Fruit fly (Drosophila melanogaster) whole organism, embryonic: Measurements from ENCODE around the gene Mis12.
A peak's percentile ranks its signal among the peaks of the same experiment; 100 is the strongest.

ENCODE experiments used
- Bgb ChIP-seq: fragments of 200-800 bp; sonication (Bioruptor generic); IDR thresholded peaks from 2 replicates; pipeline ENCODE4 v1.3.6; 2022; ENCODE audit warnings: missing biosample characterization, missing genetic modification characterization; ENCODE audit not compliant: partially characterized antibody
- CG10267 ChIP-seq: fragments of 200-800 bp; sonication (Bioruptor generic); optimal IDR thresholded peaks from 2 replicates; lab custom pipeline; 2018; ENCODE audit warnings: missing biosample characterization, mild to moderate bottlenecking, missing genetic modification characterization, moderate library complexity
- CG11456 ChIP-seq: fragments of 200-800 bp; sonication (Bioruptor generic); IDR thresholded peaks from 3 replicates; pipeline ENCODE4 v1.3.6; 2022; ENCODE audit warnings: missing biosample characterization, missing genetic modification characterization
- CG14014 ChIP-seq: fragments of 200-800 bp; sonication (Bioruptor generic); IDR thresholded peaks from 2 replicates; pipeline ENCODE4 v1.3.6; 2022; ENCODE audit warnings: missing biosample characterization, missing genetic modification characterization
- CG14710 ChIP-seq: fragments of 200-800 bp; sonication (Bioruptor generic); optimal IDR thresholded peaks from 3 replicates; lab custom pipeline; 2019; ENCODE audit warnings: missing biosample characterization, mild to moderate bottlenecking, missing genetic modification characterization, moderate library complexity
- CG15514 ChIP-seq: fragments of 200-800 bp; sonication (Bioruptor generic); optimal IDR thresholded peaks from 3 replicates; lab custom pipeline; 2017; ENCODE audit warnings: missing biosample characterization, missing genetic modification characterization, mild to moderate bottlenecking, moderate library complexity, missing genetic modification reagents
- CG2199 ChIP-seq: fragments of 200-800 bp; sonication (Bioruptor generic); IDR thresholded peaks from 3 replicates; pipeline ENCODE4 v1.3.6; 2022; ENCODE audit warnings: missing biosample characterization, missing genetic modification characterization
- CG2712 ChIP-seq: fragments of 200-800 bp; optimal IDR thresholded peaks from 3 replicates; lab custom pipeline; 2019; ENCODE audit warnings: missing biosample characterization, mild to moderate bottlenecking, missing genetic modification characterization, moderate library complexity
- CG32532 ChIP-seq: fragments of 200-800 bp; sonication (Bioruptor generic); IDR thresholded peaks from 2 replicates; pipeline ENCODE4 v1.3.6; 2022; ENCODE audit warnings: missing biosample characterization, missing genetic modification characterization
- CG3281 ChIP-seq: fragments of 200-800 bp; sonication (Bioruptor generic); optimal IDR thresholded peaks from 3 replicates; lab custom pipeline; 2017; ENCODE audit warnings: missing biosample characterization, mild to moderate bottlenecking, missing genetic modification characterization
- CG42726 ChIP-seq: fragments of 200-800 bp; sonication (Bioruptor generic); IDR thresholded peaks from 2 replicates; pipeline ENCODE4 v1.3.6; 2022; ENCODE audit warnings: missing biosample characterization, missing genetic modification characterization; ENCODE audit not compliant: partially characterized antibody
- CG6791 ChIP-seq: fragments of 200-800 bp; sonication (Bioruptor generic); IDR thresholded peaks from 3 replicates; pipeline ENCODE4 v1.3.6; 2022; ENCODE audit warnings: missing biosample characterization, missing genetic modification characterization; ENCODE audit not compliant: partially characterized antibody
- CG6813 ChIP-seq: fragments of 200-800 bp; sonication (Bioruptor generic); optimal IDR thresholded peaks from 2 replicates; lab custom pipeline; 2017; ENCODE audit warnings: missing biosample characterization, missing genetic modification characterization, mild to moderate bottlenecking, moderate library complexity, missing genetic modification reagents
- CG7372 ChIP-seq: fragments of 200-800 bp; sonication (Bioruptor generic); IDR thresholded peaks from 2 replicates; pipeline ENCODE4 v1.3.6; 2022; ENCODE audit warnings: missing biosample characterization, missing genetic modification characterization
- CG7928 ChIP-seq: fragments of 200-800 bp; sonication (Bioruptor generic); optimal IDR thresholded peaks from 2 replicates; lab custom pipeline; 2017; ENCODE audit warnings: missing biosample characterization, mild to moderate bottlenecking, missing genetic modification characterization
- CTCF ChIP-seq: fragments of 200-800 bp; sonication (Bioruptor generic); optimal IDR thresholded peaks from 2 replicates; lab custom pipeline; 2017; ENCODE audit warnings: missing biosample characterization, mild to moderate bottlenecking, missing genetic modification characterization, moderate library complexity
- D19B ChIP-seq: fragments of 200-800 bp; sonication (Bioruptor generic); optimal IDR thresholded peaks from 2 replicates; lab custom pipeline; 2017; ENCODE audit warnings: missing biosample characterization, mild to moderate bottlenecking, missing genetic modification characterization
- Dip2 ChIP-seq: fragments of 200-800 bp; sonication (Bioruptor generic); IDR thresholded peaks from 2 replicates; pipeline ENCODE4 v1.3.6; 2022; ENCODE audit warnings: missing biosample characterization, missing genetic modification characterization
- Dp ChIP-seq: fragments of 200-800 bp; sonication (Bioruptor generic); optimal IDR thresholded peaks from 2 replicates; lab custom pipeline; 2018; ENCODE audit warnings: missing biosample characterization, mild to moderate bottlenecking, missing genetic modification characterization, moderate library complexity
- E2f2 ChIP-seq: fragments of 200-800 bp; sonication (Bioruptor generic); IDR thresholded peaks from 2 replicates; pipeline ENCODE4 v1.3.6; 2022; ENCODE audit warnings: missing biosample characterization, missing genetic modification characterization
- PHDP ChIP-seq: fragments of 200-800 bp; sonication (Bioruptor generic); optimal IDR thresholded peaks from 3 replicates; lab custom pipeline; 2018; ENCODE audit warnings: missing biosample characterization, mild to moderate bottlenecking, missing genetic modification characterization, moderate library complexity
- Rfx ChIP-seq: fragments of 200-800 bp; sonication (Bioruptor generic); IDR thresholded peaks from 2 replicates; pipeline ENCODE4 v1.3.6; 2022; ENCODE audit warnings: missing biosample characterization, missing genetic modification characterization
- Sry-δ ChIP-seq: fragments of 200-800 bp; sonication (Bioruptor generic); optimal IDR thresholded peaks from 2 replicates; lab custom pipeline; 2016; ENCODE audit warnings: missing biosample characterization, missing genetic modification characterization
- abd-A ChIP-seq: fragments of 200-800 bp; sonication (Bioruptor generic); optimal IDR thresholded peaks from 3 replicates; lab custom pipeline; 2019; ENCODE audit warnings: missing biosample characterization, mild to moderate bottlenecking, missing genetic modification characterization, moderate library complexity
- amos ChIP-seq: fragments of 200-800 bp; sonication (Bioruptor generic); IDR thresholded peaks from 2 replicates; pipeline ENCODE4 v1.3.6; 2022; ENCODE audit warnings: missing biosample characterization, missing genetic modification characterization; ENCODE audit not compliant: partially characterized antibody
- eyg ChIP-seq: fragments of 200-800 bp; sonication (Bioruptor generic); optimal IDR thresholded peaks from 3 replicates; lab custom pipeline; 2016; ENCODE audit warnings: missing biosample characterization, missing genetic modification characterization
- knrl ChIP-seq: fragments of 200-800 bp; sonication (Bioruptor generic); IDR thresholded peaks from 3 replicates; pipeline ENCODE4 v1.3.6; 2022; ENCODE audit warnings: missing biosample characterization, missing genetic modification characterization; ENCODE audit not compliant: partially characterized antibody
- pita ChIP-seq: fragments of 200-800 bp; sonication (Bioruptor generic); optimal IDR thresholded peaks from 2 replicates; lab custom pipeline; 2017; ENCODE audit warnings: missing biosample characterization, mild to moderate bottlenecking, missing genetic modification characterization
- pzg ChIP-seq: fragments of 200-800 bp; sonication (Bioruptor generic); optimal IDR thresholded peaks from 3 replicates; lab custom pipeline; 2018; ENCODE audit warnings: missing biosample characterization, mild to moderate bottlenecking, missing genetic modification characterization, moderate library complexity
- sob ChIP-seq: fragments of 200-800 bp; sonication (Bioruptor generic); IDR thresholded peaks from 2 replicates; pipeline ENCODE4 v1.3.6; 2022; ENCODE audit warnings: missing biosample characterization, missing genetic modification characterization
- sug ChIP-seq: fragments of 200-800 bp; optimal IDR thresholded peaks from 2 replicates; lab custom pipeline; 2019; ENCODE audit warnings: missing biosample characterization, mild to moderate bottlenecking, missing genetic modification characterization, moderate library complexity
- trem ChIP-seq: fragments of 200-800 bp; optimal IDR thresholded peaks from 3 replicates; lab custom pipeline; 2019; ENCODE audit warnings: missing biosample characterization, mild to moderate bottlenecking, missing genetic modification characterization, moderate library complexity
- vvl ChIP-seq: fragments of 200-800 bp; sonication (Bioruptor generic); IDR thresholded peaks from 2 replicates; pipeline ENCODE4 v1.3.6; 2022; ENCODE audit warnings: missing biosample characterization, missing genetic modification characterization

The Mis12 gene

dm6 chr3L:6996907-6997306 lies 28.1 kb upstream of the Mis12 start (continued):
- TF ChIP-seq PHDP (peak; percentile 27), CG7372 (no peak)
- TF ChIP-seq, all 482 proteins: peak for 50

dm6 chr3L:6995364-6995749 lies 26.5 kb upstream of the Mis12 start:
- peak; percentile 81 for TF ChIP-seq Dip2 (GFP tag; lab: Robert Waterston, UW)
- peak; percentile 34 for TF ChIP-seq pita
- peak; percentile 35; the same call in 1 of the 2 replicates for TF ChIP-seq E2f2 (GFP tag; lab: Robert Waterston, UW)
- TF ChIP-seq CG6813: no peak
- TF ChIP-seq CTCF (GFP tag; lab: Kevin White, UChicago): peak; percentile 91
- no peak for TF ChIP-seq sob (GFP tag; lab: Robert Waterston, UW)
- TF ChIP-seq eyg (GFP tag; lab: Kevin White, UChicago): no peak
- peak; percentile 46 for TF ChIP-seq Dp (GFP tag; lab: Kevin White, UChicago)
- TF ChIP-seq D19B: no peak
- TF ChIP-seq sug (tag; lab: Kevin White, UChicago): no peak
- TF ChIP-seq CG11456 (GFP tag; lab: Robert Waterston, UW): no peak

- TF ChIP-seq CG14014 (GFP tag; lab: Robert Waterston, UW) (peak; percentile 5; the same call in 1 of the 2 replicates), vvl (GFP tag; lab: Robert Waterston, UW) (peak; percentile 17; the same call in 1 of the 2 replicates), Rfx (GFP tag; lab: Robert Waterston, UW) (0 out of 2 replicates have a peak, but pooled peaks have one; percentile 12), E2f2 (GFP tag; lab: Robert Waterston, UW) (peak; percentile 78), CG2712 (tag; lab: Kevin White, UChicago) (peak; percentile 10), knrl (GFP tag; lab: Robert Waterston, UW) (peak; percentile 38; the same call in 1 of the 3 replicates), abd-A (peak; percentile 42), Sry-δ (GFP tag; lab: Kevin White, UChicago) (peak; percentile 19), CG14710 (tag; lab: Kevin White, UChicago) (peak; percentile 29), CG7928 (GFP tag; lab: Kevin White, UChicago) (peak; percentile 90), CTCF (GFP tag; lab: Kevin White, UChicago) (peak; percentile 91), CG3281 (peak; percentile 87), Bgb (GFP tag; lab: Robert Waterston, UW) (peak; percentile 47), CG2199 (GFP tag; lab: Robert Waterston, UW) (0 out of 3 replicates have a peak, but pooled peaks have one; percentile 9), pita (peak; percentile 60), CG32532 (GFP tag; lab: Robert Waterston, UW) (peak; percentile 28; the same call in 1 of the 2 replicates), pzg (GFP tag; lab: Kevin White, UChicago) (peak; percentile 38), Dip2 (GFP tag; lab: Robert Waterston, UW) (peak; percentile 66), CG10267 (tag; lab: Kevin White, UChicago) (peak; percentile 16), amos (GFP tag; lab: Robert Waterston, UW) (0 out of 2 replicates have a peak, but pooled peaks have one; percentile 4), Dp (GFP tag; lab: Kevin White, UChicago) (peak; percentile 62), CG15514 (GFP tag; lab: Kevin White, UChicago) (peak; percentile 22), trem (tag; lab: Kevin White, UChicago) (peak; percentile 68), CG6791 (GFP tag; lab: Robert Waterston, UW) (peak; percentile 7; the same call in 1 of the 3 replicates), CG42726 (GFP tag; lab: Robert Waterston, UW) (peak; percentile 15; the same call in 1 of the 2 replicates)
Measured at dm6 chr3L:6994464-6995363, 25.9 kb upstream of the Mis12 start.
